Fruit fly (Drosophila melanogaster) whole organism, embryonic: ENCODE data around the gene Acyp.

Experiments used
- Aef1 ChIP-seq: fragments of 200-800 bp; sonication (Bioruptor generic); IDR thresholded peaks from 3 replicates; pipeline ENCODE4 v1.3.6; 2022; ENCODE audit warnings: missing biosample characterization, missing genetic modification characterization
- Antp ChIP-seq: fragments of 200-800 bp; sonication (Bioruptor generic); optimal IDR thresholded peaks from 3 replicates; lab custom pipeline; 2016; ENCODE audit warnings: missing biosample characterization, missing genetic modification characterization
- CG1024 ChIP-seq: fragments of 200-800 bp; sonication (Bioruptor generic); IDR thresholded peaks from 2 replicates; pipeline ENCODE4 v1.3.6; 2022; ENCODE audit warnings: missing biosample characterization, missing genetic modification characterization
- CG11560 ChIP-seq: fragments of 200-800 bp; sonication (Bioruptor generic); IDR thresholded peaks from 3 replicates; pipeline ENCODE4 v1.3.6; 2022; ENCODE audit warnings: missing biosample characterization, missing genetic modification characterization
- CG12071 ChIP-seq: fragments of 200-800 bp; sonication (Bioruptor generic); optimal IDR thresholded peaks from 3 replicates; lab custom pipeline; 2018; ENCODE audit warnings: missing biosample characterization, mild to moderate bottlenecking, missing genetic modification characterization
- CG12391 ChIP-seq: fragments of 200-800 bp; sonication (Bioruptor generic); optimal IDR thresholded peaks from 3 replicates; lab custom pipeline; 2018; ENCODE audit warnings: missing biosample characterization, mild to moderate bottlenecking, missing genetic modification characterization, moderate library complexity
- CG12659 ChIP-seq: fragments of 200-800 bp; sonication (Bioruptor generic); optimal IDR thresholded peaks from 3 replicates; lab custom pipeline; 2017; ENCODE audit warnings: mild to moderate bottlenecking, missing biosample characterization, missing genetic modification reagents, missing genetic modification characterization
- CG13296 ChIP-seq: fragments of 200-800 bp; sonication (Bioruptor generic); optimal IDR thresholded peaks from 3 replicates; lab custom pipeline; 2018; ENCODE audit warnings: missing biosample characterization, mild to moderate bottlenecking, missing genetic modification characterization
- CG14710 ChIP-seq: fragments of 200-800 bp; sonication (Bioruptor generic); optimal IDR thresholded peaks from 3 replicates; lab custom pipeline; 2019; ENCODE audit warnings: missing biosample characterization, mild to moderate bottlenecking, missing genetic modification characterization, moderate library complexity
- CG15269 ChIP-seq: fragments of 200-800 bp; sonication (Bioruptor generic); optimal IDR thresholded peaks from 2 replicates; lab custom pipeline; 2018; ENCODE audit warnings: missing biosample characterization, mild to moderate bottlenecking, missing genetic modification characterization, moderate library complexity
- CG15601 ChIP-seq: fragments of 200-800 bp; sonication (Bioruptor generic); optimal IDR thresholded peaks from 3 replicates; lab custom pipeline; 2019; ENCODE audit warnings: missing biosample characterization, mild to moderate bottlenecking, missing genetic modification characterization, moderate library complexity
- CG16813 ChIP-seq: fragments of 200-800 bp; sonication (Bioruptor generic); IDR thresholded peaks from 3 replicates; pipeline ENCODE4 v1.3.6; 2022; ENCODE audit warnings: missing biosample characterization, missing genetic modification characterization; ENCODE audit not compliant: partially characterized antibody
- CG16863 ChIP-seq: fragments of 200-800 bp; sonication (Bioruptor generic); optimal IDR thresholded peaks from 3 replicates; lab custom pipeline; 2016; ENCODE audit warnings: missing biosample characterization, missing genetic modification characterization
- CG17385 ChIP-seq: fragments of 200-800 bp; sonication (Bioruptor generic); optimal IDR thresholded peaks from 3 replicates; lab custom pipeline; 2018; ENCODE audit warnings: missing biosample characterization, mild to moderate bottlenecking, missing genetic modification characterization
- CG17802 ChIP-seq: fragments of 200-800 bp; sonication (Bioruptor generic); optimal IDR thresholded peaks from 2 replicates; lab custom pipeline; 2018; ENCODE audit warnings: missing biosample characterization, mild to moderate bottlenecking, missing genetic modification characterization, moderate library complexity
- CG17829 ChIP-seq: fragments of 200-800 bp; optimal IDR thresholded peaks from 2 replicates; lab custom pipeline; 2019; ENCODE audit warnings: missing biosample characterization, mild to moderate bottlenecking, missing genetic modification characterization, moderate library complexity
- CG4328 ChIP-seq: fragments of 200-800 bp; sonication (Bioruptor generic); optimal IDR thresholded peaks from 3 replicates; lab custom pipeline; 2017; ENCODE audit warnings: missing biosample characterization, missing genetic modification reagents, missing genetic modification characterization
- CG6813 ChIP-seq: fragments of 200-800 bp; sonication (Bioruptor generic); optimal IDR thresholded peaks from 2 replicates; lab custom pipeline; 2017; ENCODE audit warnings: missing biosample characterization, missing genetic modification characterization, mild to moderate bottlenecking, moderate library complexity, missing genetic modification reagents
- CG7928 ChIP-seq: fragments of 200-800 bp; sonication (Bioruptor generic); optimal IDR thresholded peaks from 2 replicates; lab custom pipeline; 2017; ENCODE audit warnings: missing biosample characterization, mild to moderate bottlenecking, missing genetic modification characterization
- CG8089 ChIP-seq: fragments of 200-800 bp; sonication (Bioruptor generic); optimal IDR thresholded peaks from 3 replicates; lab custom pipeline; 2016; ENCODE audit warnings: missing biosample characterization, missing genetic modification characterization
- CG9797 ChIP-seq: fragments of 200-800 bp; sonication (Bioruptor generic); optimal IDR thresholded peaks from 3 replicates; lab custom pipeline; 2018; ENCODE audit warnings: missing biosample characterization, mild to moderate bottlenecking, missing genetic modification characterization
- CG9817 ChIP-seq: fragments of 200-800 bp; sonication (Bioruptor generic); optimal IDR thresholded peaks from 2 replicates; lab custom pipeline; 2018; ENCODE audit warnings: missing biosample characterization, mild to moderate bottlenecking, missing genetic modification characterization, moderate library complexity
- CHES-1-like ChIP-seq: fragments of 200-800 bp; sonication (Bioruptor generic); optimal IDR thresholded peaks from 2 replicates; lab custom pipeline; 2016; ENCODE audit warnings: missing biosample characterization, missing genetic modification characterization
- D ChIP-seq, 2 experiments: fragments of 200-800 bp in 1 of 2; fragments of >200 bp in 1 of 2; sonication (Bioruptor generic) in 1 of 2; optimal IDR thresholded peaks; 2 replicates in 1 of 2; 3 replicates in 1 of 2; lab custom pipeline; 2017; ENCODE audit warnings: mild to moderate bottlenecking in 1 of 2, missing biosample characterization in 1 of 2, missing genetic modification characterization in 1 of 2, missing genetic modification reagents in 1 of 2
- E2f1 ChIP-seq: fragments of 200-800 bp; sonication (Bioruptor generic); IDR thresholded peaks from 2 replicates; pipeline ENCODE4 v1.3.6; 2022; ENCODE audit warnings: missing biosample characterization, missing genetic modification characterization
- HHEX ChIP-seq: fragments of 200-800 bp; sonication (Bioruptor generic); optimal IDR thresholded peaks from 3 replicates; lab custom pipeline; 2017; ENCODE audit warnings: missing biosample characterization, mild to moderate bottlenecking, missing genetic modification characterization, missing genetic modification reagents
- HLHmδ ChIP-seq: fragments of 200-800 bp; sonication (Bioruptor generic); optimal IDR thresholded peaks from 2 replicates; lab custom pipeline; 2018; ENCODE audit warnings: missing biosample characterization, mild to moderate bottlenecking, missing genetic modification characterization, moderate library complexity
- Hr3 ChIP-seq: fragments of 200-800 bp; sonication (Bioruptor generic); optimal IDR thresholded peaks from 3 replicates; lab custom pipeline; 2016; ENCODE audit warnings: missing biosample characterization, missing genetic modification characterization
- Nf-YB ChIP-seq: fragments of 200-800 bp; sonication (Bioruptor generic); optimal IDR thresholded peaks from 3 replicates; lab custom pipeline; 2019; ENCODE audit warnings: missing biosample characterization, mild to moderate bottlenecking, missing genetic modification characterization, moderate library complexity
- Six4 ChIP-seq: fragments of 200-800 bp; sonication (Bioruptor generic); optimal IDR thresholded peaks from 2 replicates; lab custom pipeline; 2016; ENCODE audit warnings: missing biosample characterization, missing genetic modification characterization
- YL-1 ChIP-seq: fragments of 200-800 bp; sonication (Bioruptor generic); optimal IDR thresholded peaks from 3 replicates; lab custom pipeline; 2017; ENCODE audit warnings: missing biosample characterization, mild to moderate bottlenecking, missing genetic modification characterization
- abd-A ChIP-seq: fragments of 200-800 bp; sonication (Bioruptor generic); optimal IDR thresholded peaks from 3 replicates; lab custom pipeline; 2019; ENCODE audit warnings: missing biosample characterization, mild to moderate bottlenecking, missing genetic modification characterization, moderate library complexity
- corto ChIP-seq: fragments of 200-800 bp; sonication (Bioruptor generic); optimal IDR thresholded peaks from 2 replicates; lab custom pipeline; 2016; ENCODE audit warnings: missing biosample characterization, mild to moderate bottlenecking, missing genetic modification characterization, moderate library complexity
- dan ChIP-seq: fragments of 200-800 bp; sonication (Bioruptor generic); IDR thresholded peaks from 2 replicates; pipeline ENCODE4 v1.3.6; 2022; ENCODE audit warnings: missing biosample characterization, missing genetic modification characterization
- eve ChIP-seq, 2 experiments: fragments of >200 bp; optimal IDR thresholded peaks; 2 replicates each; lab custom pipeline; 2017; ENCODE audit warnings: missing biosample characterization in 2 of 2, missing genetic modification characterization in 2 of 2
- ewg ChIP-seq: fragments of 200-800 bp; sonication (Bioruptor generic); optimal IDR thresholded peaks from 3 replicates; lab custom pipeline; 2017; ENCODE audit warnings: mild to moderate bottlenecking, missing biosample characterization, missing genetic modification reagents, missing genetic modification characterization
- lbe ChIP-seq: fragments of 200-800 bp; sonication (Bioruptor generic); optimal IDR thresholded peaks from 2 replicates; lab custom pipeline; 2016; ENCODE audit warnings: missing biosample characterization, mild to moderate bottlenecking, missing genetic modification characterization
- nerfin-1 ChIP-seq: fragments of 200-800 bp; sonication (Bioruptor generic); optimal IDR thresholded peaks from 3 replicates; lab custom pipeline; 2019; ENCODE audit warnings: missing biosample characterization, mild to moderate bottlenecking, missing genetic modification characterization, moderate library complexity
- nmo ChIP-seq: fragments of 200-800 bp; sonication (Bioruptor generic); optimal IDR thresholded peaks from 2 replicates; lab custom pipeline; 2018; ENCODE audit warnings: missing biosample characterization, mild to moderate bottlenecking, missing genetic modification characterization, moderate library complexity
- prd ChIP-seq, 3 experiments: fragments of >200 bp in 2 of 3; fragments of 200-800 bp in 1 of 3; sonication (Bioruptor generic) in 1 of 3; optimal IDR thresholded peaks in 2 of 3; IDR thresholded peaks in 1 of 3; 2 replicates in 2 of 3; 3 replicates in 1 of 3; pipeline versions ENCODE4 v1.3.6 to Lab custom; 2017 to 2022; ENCODE audit warnings: missing biosample characterization in 1 of 3, missing genetic modification characterization in 1 of 3
- ro ChIP-seq: fragments of 200-800 bp; sonication (Bioruptor generic); IDR thresholded peaks from 2 replicates; pipeline ENCODE4 v1.3.6; 2022; ENCODE audit warnings: missing biosample characterization, missing genetic modification characterization
- sim ChIP-seq: fragments of 200-800 bp; sonication (Bioruptor generic); IDR thresholded peaks from 2 replicates; pipeline ENCODE4 v1.3.6; 2022; ENCODE audit warnings: missing biosample characterization, missing genetic modification characterization
- sqz ChIP-seq: fragments of 200-800 bp; sonication (Bioruptor generic); optimal IDR thresholded peaks from 3 replicates; lab custom pipeline; 2018; ENCODE audit warnings: missing biosample characterization, mild to moderate bottlenecking, missing genetic modification characterization
- sr ChIP-seq: fragments of 200-800 bp; sonication (Bioruptor generic); IDR thresholded peaks from 3 replicates; pipeline ENCODE4 v1.3.6; 2022; ENCODE audit warnings: missing biosample characterization, missing genetic modification characterization
- tin ChIP-seq: fragments of 200-800 bp; sonication (Bioruptor generic); optimal IDR thresholded peaks from 3 replicates; lab custom pipeline; 2016; ENCODE audit warnings: missing biosample characterization, missing genetic modification characterization
- tio ChIP-seq: fragments of 200-800 bp; sonication (Bioruptor generic); optimal IDR thresholded peaks from 2 replicates; lab custom pipeline; 2017; ENCODE audit warnings: missing biosample characterization, missing genetic modification characterization, inconsistent platforms
- unc-4 ChIP-seq: fragments of 200-800 bp; sonication (Bioruptor generic); IDR thresholded peaks from 2 replicates; pipeline ENCODE4 v1.3.6; 2022; ENCODE audit warnings: missing biosample characterization, missing genetic modification characterization; ENCODE audit not compliant: partially characterized antibody
- vnd ChIP-seq: fragments of 200-800 bp; sonication (Bioruptor generic); IDR thresholded peaks from 3 replicates; pipeline ENCODE4 v1.3.6; 2022; ENCODE audit warnings: missing biosample characterization, missing genetic modification characterization; ENCODE audit not compliant: partially characterized antibody
- wor ChIP-seq: fragments of 200-800 bp; sonication (Bioruptor generic); IDR thresholded peaks from 2 replicates; pipeline ENCODE4 v1.3.6; 2022; ENCODE audit warnings: missing biosample characterization, missing genetic modification characterization

Gene Acyp

DNA sequence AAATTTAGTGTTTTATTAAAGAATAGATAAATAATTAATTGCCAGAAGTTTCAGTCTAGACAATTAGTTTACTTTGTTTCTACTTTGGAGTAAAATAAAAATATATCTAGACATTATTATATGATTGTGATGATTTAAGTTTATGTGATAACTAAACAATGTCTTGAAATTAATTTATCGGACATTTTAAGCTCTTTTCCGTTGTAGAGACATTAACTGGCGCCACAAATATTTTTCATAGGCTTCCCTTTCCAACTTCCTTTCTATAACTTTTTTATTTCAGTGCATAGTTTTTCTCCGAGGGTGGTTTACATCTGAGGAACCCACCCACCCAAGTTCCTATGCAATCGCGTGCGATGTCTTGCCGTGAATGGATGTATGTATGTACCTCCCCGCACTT is 35.2 kb upstream of the Acyp start (continued):
- TF ChIP-seq HLHmδ (no peak), CHES-1-like (GFP tag; lab: Kevin White, UChicago) (no peak), CG15269 (tag; lab: Kevin White, UChicago) (no peak), CG6813 (GFP tag; lab: Kevin White, UChicago) (no peak), ro (GFP tag; lab: Robert Waterston, UW) (no peak), CG16813 (GFP tag; lab: Robert Waterston, UW) (no peak), CG17829 (tag; lab: Kevin White, UChicago) (peak; percentile 35), Nf-YB (peak; percentile 17), CG9817 (no peak), Antp (GFP tag; lab: Kevin White, UChicago) (no peak), unc-4 (GFP tag; lab: Robert Waterston, UW) (no peak), E2f1 (GFP tag; lab: Robert Waterston, UW) (no peak), CG17385 (peak; percentile 12), abd-A (tag; lab: Kevin White, UChicago) (no peak), CG15601 (peak; percentile 36), wor (GFP tag; lab: Robert Waterston, UW) (no peak), CG12391 (tag; lab: Kevin White, UChicago) (peak; percentile 50), vnd (GFP tag; lab: Robert Waterston, UW) (no peak), YL-1 (no peak), sqz (GFP tag; lab: Kevin White, UChicago) (peak; percentile 27), CG9797 (no peak), CG7928 (GFP tag; lab: Kevin White, UChicago) (no peak), eve (GFP tag; optimal IDR thresholded peaks at IDR 0.05; lab: Kevin White, UChicago) (peak in 1 of 2 experiments; percentile 51), lbe (GFP tag; lab: Kevin White, UChicago) (no peak), CG14710 (tag; lab: Kevin White, UChicago) (peak; percentile 60), tin (GFP tag; lab: Kevin White, UChicago) (no peak), CG16863 (no peak), Six4 (no peak), ewg (GFP tag; lab: Kevin White, UChicago) (peak; percentile 10), Aef1 (GFP tag; lab: Robert Waterston, UW) (no peak), corto (GFP tag; lab: Kevin White, UChicago) (no peak), CG13296 (no peak), CG17802 (tag; lab: Kevin White, UChicago) (no peak), CG8089 (GFP tag; lab: Kevin White, UChicago) (no peak), HHEX (GFP tag; lab: Kevin White, UChicago) (no peak), CG12659 (GFP tag; lab: Kevin White, UChicago) (peak; percentile 16), Hr3 (GFP tag; lab: Kevin White, UChicago) (no peak), sim (GFP tag; lab: Robert Waterston, UW) (no peak), prd (optimal IDR thresholded peaks at IDR 0.05; lab: Kevin White, UChicago) (no peak), prd (GFP tag; IDR thresholded peaks at IDR 0.05; lab: Robert Waterston, UW) (no peak; the same call in 2 of the 3 replicates), D (optimal IDR thresholded peaks at IDR 0.05; lab: Kevin White, UChicago) (no peak), D (GFP tag; optimal IDR thresholded peaks at IDR 0.05; lab: Kevin White, UChicago) (no peak), nerfin-1 (tag; lab: Kevin White, UChicago) (peak; percentile 29), CG11560 (no peak), CG1024 (GFP tag; lab: Robert Waterston, UW) (no peak), dan (GFP tag; lab: Robert Waterston, UW) (no peak), nmo (GFP tag; lab: Kevin White, UChicago) (peak; percentile 64), CG12071 (GFP tag; lab: Kevin White, UChicago) (no peak), sr (no peak), tio (peak; percentile 29), CG4328 (GFP tag; lab: Kevin White, UChicago) (no peak)
